Worm (Caenorhabditis elegans) whole organism, L1 larva: ENCODE measurements around the gene fip-2.

Experiments used
- C34B4.2 ChIP-seq: sonication (generic microtip); optimal IDR thresholded peaks from 2 replicates; lab custom pipeline; 2017; ENCODE audit warnings: mild to moderate bottlenecking, missing genetic modification characterization, missing compliant biosample characterization
- aha-1 ChIP-seq: fragments of 150-350 bp; optimal IDR thresholded peaks from 2 replicates; lab custom pipeline; 2014; ENCODE audit warnings: missing biosample characterization, missing genetic modification characterization
- aly-2 ChIP-seq: fragments of 150-350 bp; optimal IDR thresholded peaks from 2 replicates; lab custom pipeline; 2014; ENCODE audit warnings: missing biosample characterization, missing genetic modification characterization
- blmp-1 ChIP-seq: fragments of 150-350 bp; optimal IDR thresholded peaks from 2 replicates; lab custom pipeline; 2014; ENCODE audit warnings: missing biosample characterization, missing genetic modification characterization
- ceh-63 ChIP-seq: fragments of 200-800 bp; sonication (Bioruptor generic); optimal IDR thresholded peaks from 2 replicates; lab custom pipeline; 2018; ENCODE audit warnings: mild to moderate bottlenecking, missing genetic modification characterization, missing compliant biosample characterization
- ceh-8 ChIP-seq: fragments of 200-800 bp; sonication (Bioruptor generic); optimal IDR thresholded peaks from 2 replicates; lab custom pipeline; 2018; ENCODE audit warnings: mild to moderate bottlenecking, missing genetic modification characterization, moderate library complexity, missing compliant biosample characterization
- ceh-88 ChIP-seq: fragments of 200-800 bp; sonication (Bioruptor generic); IDR thresholded peaks from 2 replicates; pipeline ENCODE4 v1.3.6; 2022; ENCODE audit warnings: missing genetic modification characterization, missing compliant biosample characterization
- dpl-1 ChIP-seq, 3 experiments: fragments of 150-350 bp in 2 of 3; sonication (generic microtip) in 1 of 3; optimal IDR thresholded peaks; 2 replicates each; lab custom pipeline; 2014 to 2017; ENCODE audit warnings: missing biosample characterization in 3 of 3, missing genetic modification characterization in 3 of 3, missing genetic modification reagents in 3 of 3
- egl-27 ChIP-seq, 2 experiments: fragments of 150-350 bp in 1 of 2; sonication (generic microtip); optimal IDR thresholded peaks; 3 replicates each; lab custom pipeline; 2017 to 2018; ENCODE audit warnings: missing biosample characterization in 2 of 2, missing genetic modification characterization in 2 of 2, missing genetic modification reagents in 2 of 2
- elt-3 ChIP-seq, 6 experiments: fragments of 150-350 bp in 1 of 6; sonication (generic microtip); optimal IDR thresholded peaks; 2 replicates each; lab custom pipeline; 2017 to 2018; ENCODE audit warnings: missing biosample characterization in 6 of 6, missing genetic modification characterization in 6 of 6, inconsistent platforms in 1 of 6
- fkh-10 ChIP-seq: sonication (generic microtip); optimal IDR thresholded peaks from 2 replicates; lab custom pipeline; 2017; ENCODE audit warnings: missing biosample characterization, missing genetic modification reagents, missing genetic modification characterization
- fkh-4 ChIP-seq: sonication (generic microtip); optimal IDR thresholded peaks from 2 replicates; lab custom pipeline; 2016; ENCODE audit warnings: missing compliant biosample characterization, missing genetic modification characterization, borderline replicate concordance
- hlh-17 ChIP-seq: fragments of 200-800 bp; sonication (Bioruptor generic); optimal IDR thresholded peaks from 2 replicates; lab custom pipeline; 2018; ENCODE audit warnings: missing genetic modification characterization, mild to moderate bottlenecking, missing compliant biosample characterization, moderate library complexity, borderline replicate concordance
- irx-1 ChIP-seq: sonication (generic microtip); optimal IDR thresholded peaks from 2 replicates; lab custom pipeline; 2016; ENCODE audit warnings: missing genetic modification characterization, missing compliant biosample characterization
- jun-1 ChIP-seq: fragments of 150-350 bp; optimal IDR thresholded peaks from 2 replicates; lab custom pipeline; 2014; ENCODE audit warnings: missing biosample characterization, missing genetic modification reagents, missing genetic modification characterization
- lin-13 ChIP-seq: fragments of 150-350 bp; optimal IDR thresholded peaks from 2 replicates; lab custom pipeline; 2014; ENCODE audit warnings: missing biosample characterization, missing genetic modification reagents, missing genetic modification characterization
- lin-14 ChIP-seq: fragments of 200-800 bp; sonication (Bioruptor generic); optimal IDR thresholded peaks from 2 replicates; lab custom pipeline; 2018; ENCODE audit warnings: mild to moderate bottlenecking, missing genetic modification characterization, moderate library complexity, missing compliant biosample characterization
- lin-35 ChIP-seq, 2 experiments: fragments of 150-350 bp; optimal IDR thresholded peaks; 2 replicates each; lab custom pipeline; 2014; ENCODE audit warnings: missing biosample characterization in 2 of 2, missing genetic modification characterization in 2 of 2, missing genetic modification reagents in 2 of 2
- lsy-2 ChIP-seq, 2 experiments: fragments of 150-350 bp; optimal IDR thresholded peaks; 2 replicates each; lab custom pipeline; 2014; ENCODE audit warnings: missing biosample characterization in 2 of 2, missing genetic modification characterization in 2 of 2
- mab-9 ChIP-seq: fragments of 200-800 bp; sonication (Bioruptor generic); IDR thresholded peaks from 2 replicates; pipeline ENCODE4 v1.3.6; 2022; ENCODE audit warnings: missing genetic modification reagents, missing genetic modification characterization, missing compliant biosample characterization
- mdl-1 ChIP-seq, 2 experiments: fragments of 150-350 bp; optimal IDR thresholded peaks; 2 replicates each; lab custom pipeline; 2014 to 2017; ENCODE audit warnings: missing biosample characterization in 2 of 2, missing genetic modification characterization in 2 of 2, inconsistent platforms in 1 of 2
- mef-2 ChIP-seq: fragments of 150-350 bp; optimal IDR thresholded peaks from 2 replicates; lab custom pipeline; 2014; ENCODE audit warnings: missing biosample characterization, missing genetic modification characterization
- mep-1 ChIP-seq: fragments of 150-350 bp; optimal IDR thresholded peaks from 2 replicates; lab custom pipeline; 2014; ENCODE audit warnings: missing biosample characterization, missing genetic modification characterization
- nhr-11 ChIP-seq: fragments of 150-350 bp; optimal IDR thresholded peaks from 2 replicates; lab custom pipeline; 2014; ENCODE audit warnings: missing biosample characterization, missing genetic modification characterization
- nhr-12 ChIP-seq: sonication (generic microtip); optimal IDR thresholded peaks from 2 replicates; lab custom pipeline; 2017; ENCODE audit warnings: missing biosample characterization, missing genetic modification characterization
- nhr-19 ChIP-seq: fragments of 200-800 bp; sonication (Bioruptor generic); conservative IDR thresholded peaks from 2 replicates; pipeline ENCODE4 v1.3.6; 2022; ENCODE audit warnings: missing genetic modification characterization, missing compliant biosample characterization
- nhr-20 ChIP-seq: sonication (generic microtip); optimal IDR thresholded peaks from 2 replicates; lab custom pipeline; 2016; ENCODE audit warnings: mild to moderate bottlenecking, missing genetic modification characterization, missing compliant biosample characterization
- nhr-28 ChIP-seq: fragments of 150-350 bp; optimal IDR thresholded peaks from 2 replicates; lab custom pipeline; 2014; ENCODE audit warnings: missing biosample characterization, missing genetic modification characterization
- nhr-47 ChIP-seq: sonication (generic microtip); optimal IDR thresholded peaks from 2 replicates; lab custom pipeline; 2016; ENCODE audit warnings: mild to moderate bottlenecking, missing genetic modification characterization, moderate library complexity, missing compliant biosample characterization
- nhr-76 ChIP-seq: sonication (generic microtip); optimal IDR thresholded peaks from 2 replicates; lab custom pipeline; 2017; ENCODE audit warnings: missing biosample characterization, missing genetic modification characterization
- nhr-77 ChIP-seq: fragments of 150-350 bp; optimal IDR thresholded peaks from 2 replicates; lab custom pipeline; 2014; ENCODE audit warnings: missing biosample characterization, missing genetic modification characterization
- nhr-84 ChIP-seq: sonication (generic microtip); optimal IDR thresholded peaks from 2 replicates; lab custom pipeline; 2017; ENCODE audit warnings: missing biosample characterization, missing genetic modification characterization
- rnt-1 ChIP-seq: sonication (generic microtip); optimal IDR thresholded peaks from 2 replicates; lab custom pipeline; 2016; ENCODE audit warnings: mild to moderate bottlenecking, missing genetic modification characterization, moderate library complexity, missing compliant biosample characterization
- skn-1 ChIP-seq: fragments of 150-350 bp; optimal IDR thresholded peaks from 2 replicates; lab custom pipeline; 2014; ENCODE audit warnings: missing biosample characterization, missing genetic modification characterization
- snpc-4 ChIP-seq: fragments of 150-350 bp; optimal IDR thresholded peaks from 2 replicates; lab custom pipeline; 2014; ENCODE audit warnings: missing biosample characterization, missing genetic modification characterization
- sptf-1 ChIP-seq: fragments of 150-350 bp; optimal IDR thresholded peaks from 2 replicates; lab custom pipeline; 2014; ENCODE audit warnings: missing biosample characterization, missing genetic modification characterization
- tbx-2 ChIP-seq: sonication (generic microtip); optimal IDR thresholded peaks from 2 replicates; lab custom pipeline; 2016; ENCODE audit warnings: missing genetic modification characterization, missing compliant biosample characterization
- unc-130 ChIP-seq: fragments of 150-350 bp; optimal IDR thresholded peaks from 2 replicates; lab custom pipeline; 2017; ENCODE audit warnings: missing biosample characterization, missing genetic modification characterization, inconsistent platforms
- unc-62 ChIP-seq: fragments of 150-350 bp; optimal IDR thresholded peaks from 2 replicates; lab custom pipeline; 2014; ENCODE audit warnings: missing biosample characterization, missing genetic modification reagents, missing genetic modification characterization
- unc-98 ChIP-seq: fragments of 200-800 bp; sonication (Bioruptor generic); IDR thresholded peaks from 2 replicates; pipeline ENCODE4 v1.3.6; 2022; ENCODE audit warnings: missing genetic modification characterization, missing compliant biosample characterization
- vab-15 ChIP-seq: sonication (generic microtip); optimal IDR thresholded peaks from 2 replicates; lab custom pipeline; 2017; ENCODE audit warnings: missing genotype, mild to moderate bottlenecking, missing genetic modification characterization, missing compliant biosample characterization
- xbp-1 ChIP-seq: sonication (generic microtip); optimal IDR thresholded peaks from 2 replicates; lab custom pipeline; 2016; ENCODE audit warnings: missing genetic modification characterization, missing compliant biosample characterization
- zag-1 ChIP-seq: fragments of 150-350 bp; optimal IDR thresholded peaks from 2 replicates; lab custom pipeline; 2014; ENCODE audit warnings: missing biosample characterization, missing genetic modification characterization
- zip-4 ChIP-seq: fragments of 200-800 bp; sonication (Bioruptor generic); optimal IDR thresholded peaks from 2 replicates; lab custom pipeline; 2018; ENCODE audit warnings: mild to moderate bottlenecking, missing genetic modification characterization, moderate library complexity, missing compliant biosample characterization
- ztf-4 ChIP-seq: fragments of 150-350 bp; optimal IDR thresholded peaks from 2 replicates; lab custom pipeline; 2014; ENCODE audit warnings: missing biosample characterization, missing genetic modification characterization

The fip-2 gene

DNA sequence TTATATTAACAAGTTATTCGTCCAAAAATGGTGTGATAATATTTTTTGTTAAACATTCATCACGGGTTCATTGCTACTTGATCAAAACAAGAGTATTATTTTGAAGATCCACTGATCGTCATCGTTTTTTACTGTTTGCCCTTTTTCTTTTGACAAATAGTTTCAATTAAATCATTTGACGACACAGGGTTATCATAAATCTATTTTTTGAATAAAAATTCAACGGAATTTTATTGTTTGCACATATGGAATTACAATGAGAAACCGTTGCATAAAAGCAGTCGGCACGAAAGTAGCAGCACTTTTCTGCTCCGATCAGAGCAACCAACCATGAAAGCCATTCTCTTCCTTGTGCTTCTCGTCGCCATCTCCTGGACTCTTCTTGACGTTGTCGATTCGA is at the start of gene fip-2:
Gene fip-2 (plus strand): TSS at position 301 of the 400 bp plus-strand sequence.
- no peak for TF ChIP-seq nhr-20 (tag; lab: Kevin White, UChicago)
- TF ChIP-seq unc-98 (GFP tag; lab: Robert Waterston, UW): no peak
- no peak for TF ChIP-seq snpc-4 (tag; lab: Kevin White, UChicago)
- no peak for TF ChIP-seq ceh-8
- TF ChIP-seq nhr-11 (tag; lab: Kevin White, UChicago): no peak
- no peak for TF ChIP-seq ceh-88 (GFP tag; lab: Robert Waterston, UW)
- TF ChIP-seq zag-1 (tag; lab: Kevin White, UChicago): no peak
- no peak for TF ChIP-seq egl-27 (tag; optimal IDR thresholded peaks at IDR 0.05; lab: Kevin White, UChicago)
- TF ChIP-seq C34B4.2 (tag; lab: Kevin White, UChicago): no peak
- TF ChIP-seq nhr-77 (tag; lab: Kevin White, UChicago): no peak
- TF ChIP-seq elt-3 (tag; optimal IDR thresholded peaks at IDR 0.05; lab: Kevin White, UChicago): no peak
- TF ChIP-seq fkh-4 (tag; lab: Kevin White, UChicago): no peak
- no peak for TF ChIP-seq blmp-1 (tag; lab: Kevin White, UChicago)
- no peak for TF ChIP-seq nhr-76 (tag; lab: Kevin White, UChicago)
- TF ChIP-seq mep-1 (tag; lab: Kevin White, UChicago): no peak
- TF ChIP-seq mab-9 (GFP tag; lab: Robert Waterston, UW): no peak

DNA sequence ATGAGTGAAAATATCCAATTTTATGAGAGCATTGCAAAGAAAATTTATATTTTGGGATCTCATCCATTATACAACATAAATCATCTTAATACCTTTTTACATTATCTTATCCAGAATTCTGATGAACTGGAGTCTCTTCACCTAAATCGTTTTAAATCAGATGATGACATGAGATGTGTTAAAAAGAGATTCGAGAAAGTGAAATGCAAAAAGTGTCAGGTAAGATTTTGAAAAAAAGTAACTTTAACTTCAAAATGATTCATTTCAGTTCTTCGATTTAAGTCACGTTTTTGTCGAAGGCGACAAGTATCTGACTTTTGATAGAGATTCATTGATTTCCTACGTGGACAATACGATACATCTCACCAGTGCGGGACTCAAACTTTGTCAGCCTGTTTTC is 48.9 kb upstream of the fip-2 start:
- TF ChIP-seq unc-62 (GFP tag; lab: Kevin White, UChicago) (no peak), nhr-20 (tag; lab: Kevin White, UChicago) (no peak), xbp-1 (tag; lab: Kevin White, UChicago) (no peak), aha-1 (tag; lab: Kevin White, UChicago) (no peak), fkh-10 (GFP tag; lab: Kevin White, UChicago) (no peak), lsy-2 (tag; optimal IDR thresholded peaks at IDR 0.05; lab: Kevin White, UChicago) (no peak), jun-1 (tag; lab: Kevin White, UChicago) (no peak), tbx-2 (tag; lab: Kevin White, UChicago) (no peak), nhr-28 (no peak), skn-1 (tag; lab: Kevin White, UChicago) (no peak), nhr-12 (tag; lab: Kevin White, UChicago) (no peak), nhr-19 (no peak), lin-13 (GFP tag; lab: Kevin White, UChicago) (no peak), mep-1 (tag; lab: Kevin White, UChicago) (no peak), lin-35 (GFP tag; optimal IDR thresholded peaks at IDR 0.05; lab: Kevin White, UChicago) (no peak), nhr-84 (tag; lab: Kevin White, UChicago) (no peak), ceh-8 (no peak), mef-2 (tag; lab: Kevin White, UChicago) (no peak), lin-14 (no peak)

DNA sequence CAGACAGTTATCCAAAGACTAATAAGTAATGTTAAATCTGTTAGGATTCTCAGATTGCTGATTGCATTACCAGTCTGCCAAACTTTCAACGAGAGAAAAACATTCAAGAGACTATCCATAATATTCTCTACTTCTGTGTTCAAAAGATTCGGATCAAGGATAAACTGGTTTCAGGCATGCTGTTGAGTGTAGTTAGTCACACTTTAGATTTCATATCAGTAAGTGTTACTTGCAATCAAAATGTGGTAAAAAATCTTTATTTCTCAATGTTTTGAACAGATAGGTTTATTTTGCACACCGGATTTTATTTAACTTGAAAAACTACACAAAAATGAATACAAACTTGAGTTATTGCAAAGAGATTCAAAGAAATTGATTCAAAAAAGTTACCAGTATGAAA is 45.7 kb upstream of the fip-2 start, which contains the start of gene oac-41:
Gene oac-41 (minus strand): TSS at position 101 of the 400 bp plus-strand sequence.
- no peak for TF ChIP-seq rnt-1
- TF ChIP-seq vab-15: no peak
- no peak for TF ChIP-seq hlh-17 (GFP tag; lab: Kevin White, UChicago)
- no peak for TF ChIP-seq irx-1
- TF ChIP-seq mdl-1 (tag; optimal IDR thresholded peaks at IDR 0.05; lab: Kevin White, UChicago): no peak
- no peak for TF ChIP-seq dpl-1 (GFP tag; optimal IDR thresholded peaks at IDR 0.05; lab: Kevin White, UChicago)
- TF ChIP-seq nhr-47: no peak
- TF ChIP-seq sptf-1 (tag; lab: Kevin White, UChicago): no peak
- no peak for TF ChIP-seq ceh-63
- TF ChIP-seq elt-3 (tag; optimal IDR thresholded peaks at IDR 0.05; lab: Kevin White, UChicago): no peak
- TF ChIP-seq ztf-4 (tag; lab: Kevin White, UChicago): no peak
- TF ChIP-seq aly-2 (tag; lab: Kevin White, UChicago): no peak
- TF ChIP-seq unc-130 (tag; lab: Kevin White, UChicago): no peak
- no peak for TF ChIP-seq snpc-4 (tag; lab: Kevin White, UChicago)
- TF ChIP-seq ceh-8: no peak
- no peak for TF ChIP-seq zip-4 (GFP tag; lab: Kevin White, UChicago)
- TF ChIP-seq xbp-1 (tag; lab: Kevin White, UChicago): no peak
- TF ChIP-seq, all 84 proteins: peak for 0
